Worm (Caenorhabditis elegans): ENCODE data around the gene mnk-1.

Gene mnk-1

DNA sequence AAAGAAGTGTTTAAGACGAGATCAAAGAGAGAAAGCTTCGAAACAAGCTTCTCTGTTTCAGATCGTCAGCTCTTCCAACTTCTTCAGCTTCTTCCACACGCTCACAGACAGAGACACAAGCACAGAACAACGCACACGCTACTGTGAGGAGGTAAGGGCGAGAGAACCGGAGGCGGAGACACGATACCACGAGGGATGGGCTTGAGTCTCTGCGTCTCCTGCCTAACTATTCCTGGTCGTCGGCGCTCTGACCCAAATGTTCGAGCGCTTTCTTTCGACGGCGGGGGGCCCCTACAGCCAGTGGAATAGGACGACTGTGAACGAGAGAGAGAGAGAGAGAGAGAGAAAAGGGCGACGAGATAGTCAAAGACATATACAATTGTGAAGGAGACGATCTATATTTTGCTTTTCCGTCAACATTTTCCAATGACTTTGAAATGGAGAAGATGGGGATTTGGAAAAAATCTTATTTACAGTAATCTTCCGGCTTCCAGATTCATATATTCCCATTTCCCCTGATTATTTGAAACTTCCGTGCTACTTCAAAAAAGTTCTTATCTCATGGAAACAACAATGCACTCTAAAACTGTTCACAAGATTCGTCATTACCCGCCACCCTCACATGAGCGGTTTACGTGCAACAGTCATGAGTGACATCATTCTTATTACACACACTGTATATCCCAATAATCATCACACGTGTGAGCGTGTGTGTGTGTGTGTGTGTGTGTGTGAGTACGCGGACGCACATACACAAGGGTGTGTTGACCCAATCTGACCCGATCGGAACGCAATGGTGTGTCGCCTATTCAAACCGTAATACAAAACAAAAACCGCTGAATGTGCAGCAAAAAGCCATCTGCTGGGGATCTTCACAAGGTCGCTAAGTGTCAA, 5.8 kb downstream of the mnk-1 start:
- peak; percentile 61 for TF ChIP-seq hmg-4 (GFP tag; optimal IDR thresholded peaks at IDR 0.05)
- peak; percentile 28 for TF ChIP-seq ama-1 (optimal IDR thresholded peaks at IDR 0.05)
- TF ChIP-seq F13C5.2 (tag; optimal IDR thresholded peaks at IDR 0.05): peak; percentile 56
- no peak for TF ChIP-seq aly-1 (tag; optimal IDR thresholded peaks at IDR 0.05)
- TF ChIP-seq flt-1 (GFP tag; IDR thresholded peaks at IDR 0.05): peak; percentile 54
- TF ChIP-seq ceh-36 (tag; optimal IDR thresholded peaks at IDR 0.05): no peak
- peak; percentile 59; the same call in 1 of the 2 replicates for TF ChIP-seq scrt-1 (GFP tag; IDR thresholded peaks at IDR 0.05)

DNA sequence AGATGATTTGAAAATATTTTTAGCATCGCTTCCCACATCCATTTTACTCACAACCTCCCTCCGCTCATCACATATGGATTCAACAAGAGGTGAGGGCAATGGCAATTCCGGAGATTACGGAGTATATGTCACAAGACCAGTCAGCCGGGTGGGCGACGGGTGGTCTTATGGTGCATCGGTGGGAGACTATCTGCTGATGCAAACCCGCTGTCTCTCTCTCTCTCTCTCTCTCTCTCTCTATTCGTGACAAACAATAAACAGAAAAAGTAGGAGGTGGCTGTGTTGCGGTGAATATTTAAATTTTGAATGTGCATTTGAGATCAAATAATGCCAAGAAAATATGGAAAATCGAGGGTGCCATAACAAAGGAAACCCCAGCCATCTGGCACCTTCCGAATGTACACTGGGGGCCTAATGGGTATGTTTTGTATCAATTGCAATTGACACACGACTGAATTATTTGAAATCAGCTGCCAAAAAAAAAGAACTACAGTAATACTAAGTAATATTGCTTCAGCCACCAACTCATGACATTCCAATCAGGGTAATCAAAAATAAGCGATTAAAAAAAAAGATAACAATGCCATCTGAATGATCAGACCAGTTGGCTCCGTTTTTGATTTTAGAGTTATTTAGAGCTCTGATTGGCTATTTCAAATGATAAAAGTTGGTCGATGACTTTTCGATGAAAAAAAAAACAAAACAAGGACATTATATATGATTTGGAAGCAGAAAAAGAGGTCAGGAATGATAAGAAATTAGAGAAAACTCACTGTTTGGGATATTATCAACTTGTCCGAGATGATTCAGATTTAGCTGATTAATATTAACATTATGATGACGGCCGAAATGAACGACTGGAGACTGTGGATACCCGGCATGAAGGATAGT, 6.8 kb downstream of the mnk-1 start:
- TF ChIP-seq flt-1 (GFP tag; IDR thresholded peaks at IDR 0.05) (no peak), B0310.2 (tag; optimal IDR thresholded peaks at IDR 0.05) (no peak), ama-1 (optimal IDR thresholded peaks at IDR 0.05) (peak; percentile 0), hmg-4 (GFP tag; optimal IDR thresholded peaks at IDR 0.05) (peak; percentile 40), tra-4 (tag; optimal IDR thresholded peaks at IDR 0.05) (no peak), scrt-1 (GFP tag; IDR thresholded peaks at IDR 0.05) (no peak), sea-1 (GFP tag; conservative IDR thresholded peaks at IDR 0.05) (no peak)

DNA sequence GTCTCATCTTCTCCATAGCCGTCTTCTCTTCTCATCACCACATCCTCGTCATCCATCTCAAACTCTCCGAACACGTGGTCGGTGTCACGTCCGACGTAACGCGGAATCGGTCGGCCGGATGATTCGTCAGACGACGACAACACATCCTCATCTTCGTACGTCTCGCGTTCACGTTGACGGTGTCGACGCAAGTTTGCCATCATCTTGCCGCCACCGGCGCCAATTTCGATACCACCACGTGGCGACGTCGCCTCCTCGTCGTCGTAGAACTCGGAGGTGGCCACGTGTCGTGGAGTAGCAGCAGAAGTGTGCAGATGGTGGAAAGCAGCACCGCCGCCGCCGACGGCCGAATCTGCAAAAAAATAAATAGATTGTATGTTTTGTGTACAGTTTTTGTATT, 7.5 kb downstream of the mnk-1 start:
- TF ChIP-seq ceh-13 (GFP tag; optimal IDR thresholded peaks at IDR 0.05) (no peak), tbx-11 (GFP tag; IDR thresholded peaks at IDR 0.05) (no peak), pes-1 (GFP tag; IDR thresholded peaks at IDR 0.05) (no peak), sea-1 (GFP tag; conservative IDR thresholded peaks at IDR 0.05) (0 out of 2 replicates have a peak, but pooled peaks have one; percentile 19), aly-1 (tag; optimal IDR thresholded peaks at IDR 0.05) (peak; percentile 43)

DNA sequence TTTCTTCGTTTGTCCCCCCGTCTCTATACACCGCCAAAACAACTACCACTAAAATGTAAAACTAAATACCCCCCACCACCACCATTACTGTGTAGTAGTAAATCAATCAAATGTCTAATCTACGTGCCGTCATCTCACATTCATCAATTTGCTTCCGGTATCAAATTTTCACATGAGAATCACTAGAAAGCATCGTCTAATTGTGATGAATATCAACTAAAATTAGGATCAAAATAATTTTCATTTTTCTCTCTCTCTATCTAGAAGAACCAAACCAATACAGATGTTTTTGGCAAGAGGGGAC, 8.1 kb downstream of the mnk-1 start:
- TF ChIP-seq tbx-11 (GFP tag; IDR thresholded peaks at IDR 0.05) (no peak), B0310.2 (tag; optimal IDR thresholded peaks at IDR 0.05) (no peak), ceh-13 (GFP tag; optimal IDR thresholded peaks at IDR 0.05) (no peak), ceh-36 (tag; optimal IDR thresholded peaks at IDR 0.05) (no peak), ets-7 (tag; optimal IDR thresholded peaks at IDR 0.05) (no peak), aly-1 (tag; optimal IDR thresholded peaks at IDR 0.05) (no peak)

- TF ChIP-seq flt-1 (GFP tag; IDR thresholded peaks at IDR 0.05) (no peak), sea-1 (GFP tag; conservative IDR thresholded peaks at IDR 0.05) (0 out of 2 replicates have a peak, but pooled peaks have one; percentile 47)
These were observed 8.7 kb downstream of the mnk-1 start for ce11 chrII:10545924-10546783.

DNA sequence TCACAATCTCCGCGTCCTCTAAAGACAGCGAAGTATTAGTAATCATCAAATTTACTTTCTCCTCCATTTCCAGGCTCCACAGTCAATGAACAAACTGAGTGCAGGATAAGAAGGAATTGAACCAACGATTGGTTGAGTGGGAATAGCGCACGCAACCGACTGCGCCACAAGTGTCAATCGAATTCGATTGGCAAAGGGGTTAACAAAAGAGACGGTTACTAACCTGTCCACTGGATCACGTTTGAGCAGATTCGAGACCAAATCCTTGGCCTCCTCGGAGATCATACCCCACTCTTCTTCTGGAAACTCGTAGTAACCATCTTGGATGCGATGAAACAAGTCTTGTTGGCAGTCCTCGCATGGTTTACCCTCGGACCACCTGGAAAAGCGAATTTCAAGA, 9.6 kb downstream of the mnk-1 start:
- TF ChIP-seq ama-1 (optimal IDR thresholded peaks at IDR 0.05): no peak
- TF ChIP-seq pes-1 (GFP tag; IDR thresholded peaks at IDR 0.05): peak; percentile 73
- no peak for TF ChIP-seq F13C5.2 (tag; optimal IDR thresholded peaks at IDR 0.05)
- TF ChIP-seq ceh-13 (GFP tag; optimal IDR thresholded peaks at IDR 0.05): peak; percentile 30
- TF ChIP-seq ceh-36 (tag; optimal IDR thresholded peaks at IDR 0.05): peak; percentile 34
- TF ChIP-seq scrt-1 (GFP tag; IDR thresholded peaks at IDR 0.05): no peak
- TF ChIP-seq flt-1 (GFP tag; IDR thresholded peaks at IDR 0.05): 0 out of 2 replicates have a peak, but pooled peaks have one; percentile 36

DNA sequence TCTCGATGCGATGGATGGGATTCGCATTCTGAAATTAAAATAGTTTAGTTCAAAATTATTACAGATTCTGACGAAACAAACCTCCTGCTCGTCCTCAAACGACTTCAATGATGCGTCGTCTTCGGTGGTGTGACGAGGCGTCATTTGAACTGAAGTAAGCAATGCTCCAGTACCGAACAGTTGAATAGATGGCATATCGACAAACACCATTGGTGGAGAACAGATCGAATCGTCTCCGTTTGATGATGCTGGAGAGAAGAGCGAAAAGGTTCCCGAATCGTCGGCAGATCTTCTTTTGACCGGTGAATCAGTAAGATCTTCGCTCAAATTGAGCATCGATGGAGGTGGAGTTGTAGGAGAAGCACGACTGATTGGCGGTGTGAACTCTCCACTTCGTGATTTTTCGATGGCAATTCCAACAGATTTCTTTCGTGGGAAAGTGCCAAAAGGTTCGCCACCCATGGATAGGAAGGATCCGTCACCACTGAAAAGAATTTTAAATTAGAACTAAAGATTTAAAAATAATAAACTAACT, 10.4 kb downstream of the mnk-1 start:
- TF ChIP-seq sea-1 (GFP tag; conservative IDR thresholded peaks at IDR 0.05) (no peak), ama-1 (optimal IDR thresholded peaks at IDR 0.05) (peak; percentile 22), ceh-13 (GFP tag; optimal IDR thresholded peaks at IDR 0.05) (no peak), tbx-11 (GFP tag; IDR thresholded peaks at IDR 0.05) (no peak), tra-4 (tag; optimal IDR thresholded peaks at IDR 0.05) (no peak), scrt-1 (GFP tag; IDR thresholded peaks at IDR 0.05) (no peak), pes-1 (GFP tag; IDR thresholded peaks at IDR 0.05) (no peak)

ce11 chrII:10543457-10544137, 11.2 kb downstream of the mnk-1 start:
- no peak for TF ChIP-seq tra-4 (tag; optimal IDR thresholded peaks at IDR 0.05)
- TF ChIP-seq scrt-1 (GFP tag; IDR thresholded peaks at IDR 0.05): 0 out of 2 replicates have a peak, but pooled peaks have one; percentile 35

Measured in whole organism, early embryonic.